Fruit fly (Drosophila melanogaster) whole organism, embryonic: ENCODE data around the gene slf.
A peak's percentile ranks its signal among the peaks of the same experiment; 100 is the strongest.

Experiments used
- Asciz ChIP-seq: fragments of 200-800 bp; sonication (Bioruptor generic); optimal IDR thresholded peaks from 2 replicates; lab custom pipeline; 2017; ENCODE audit warnings: missing biosample characterization, mild to moderate bottlenecking, missing genetic modification characterization, missing genetic modification reagents
- B-H1 ChIP-seq: fragments of 200-800 bp; sonication (Bioruptor generic); IDR thresholded peaks from 3 replicates; pipeline ENCODE4 v1.3.6; 2022; ENCODE audit warnings: missing biosample characterization, missing genetic modification characterization
- CG11093 ChIP-seq: fragments of 200-800 bp; sonication (Bioruptor generic); IDR thresholded peaks from 3 replicates; pipeline ENCODE4 v1.3.6; 2022; ENCODE audit warnings: missing biosample characterization, missing genetic modification characterization
- CG12659 ChIP-seq: fragments of 200-800 bp; sonication (Bioruptor generic); optimal IDR thresholded peaks from 3 replicates; lab custom pipeline; 2017; ENCODE audit warnings: mild to moderate bottlenecking, missing biosample characterization, missing genetic modification reagents, missing genetic modification characterization
- CG1529 ChIP-seq: fragments of 200-800 bp; sonication (Bioruptor generic); optimal IDR thresholded peaks from 3 replicates; lab custom pipeline; 2018; ENCODE audit warnings: missing biosample characterization, missing genetic modification characterization
- CG17186 ChIP-seq: fragments of 200-800 bp; sonication (Bioruptor generic); optimal IDR thresholded peaks from 3 replicates; lab custom pipeline; 2017; ENCODE audit warnings: missing biosample characterization, missing genetic modification reagents, missing genetic modification characterization
- CG17361 ChIP-seq: fragments of 200-800 bp; sonication (Bioruptor generic); IDR thresholded peaks from 3 replicates; pipeline ENCODE4 v1.3.6; 2022; ENCODE audit warnings: missing biosample characterization, missing genetic modification characterization
- CG17385 ChIP-seq: fragments of 200-800 bp; sonication (Bioruptor generic); optimal IDR thresholded peaks from 3 replicates; lab custom pipeline; 2018; ENCODE audit warnings: missing biosample characterization, mild to moderate bottlenecking, missing genetic modification characterization
- CG18476 ChIP-seq: fragments of 200-800 bp; sonication (Bioruptor generic); optimal IDR thresholded peaks from 2 replicates; lab custom pipeline; 2016; ENCODE audit warnings: missing biosample characterization, mild to moderate bottlenecking, missing genetic modification characterization
- CG2129 ChIP-seq: fragments of 200-800 bp; sonication (Bioruptor generic); IDR thresholded peaks from 2 replicates; pipeline ENCODE4 v1.3.6; 2022; ENCODE audit warnings: missing biosample characterization, missing genetic modification characterization; ENCODE audit not compliant: partially characterized antibody
- CG3065 ChIP-seq: fragments of 200-800 bp; sonication (Bioruptor generic); optimal IDR thresholded peaks from 2 replicates; lab custom pipeline; 2016; ENCODE audit warnings: missing biosample characterization, missing genetic modification characterization
- CG3281 ChIP-seq: fragments of 200-800 bp; sonication (Bioruptor generic); optimal IDR thresholded peaks from 3 replicates; lab custom pipeline; 2017; ENCODE audit warnings: missing biosample characterization, mild to moderate bottlenecking, missing genetic modification characterization
- CG34224 ChIP-seq: fragments of 200-800 bp; sonication (Bioruptor generic); IDR thresholded peaks from 3 replicates; pipeline ENCODE4 v1.3.6; 2022; ENCODE audit warnings: missing biosample characterization, missing genetic modification characterization; ENCODE audit not compliant: partially characterized antibody
- CG4328 ChIP-seq: fragments of 200-800 bp; sonication (Bioruptor generic); optimal IDR thresholded peaks from 3 replicates; lab custom pipeline; 2017; ENCODE audit warnings: missing biosample characterization, missing genetic modification reagents, missing genetic modification characterization
- CG4730 ChIP-seq: fragments of 200-800 bp; sonication (Bioruptor generic); IDR thresholded peaks from 2 replicates; pipeline ENCODE4 v1.3.6; 2022; ENCODE audit warnings: missing biosample characterization, missing genetic modification characterization
- CG6175 ChIP-seq: fragments of 200-800 bp; sonication (Bioruptor generic); IDR thresholded peaks from 3 replicates; pipeline ENCODE4 v1.3.6; 2022; ENCODE audit warnings: missing biosample characterization, missing genetic modification characterization
- CG6765 ChIP-seq: fragments of 200-800 bp; sonication (Bioruptor generic); optimal IDR thresholded peaks from 3 replicates; lab custom pipeline; 2017; ENCODE audit warnings: missing biosample characterization, mild to moderate bottlenecking, missing genetic modification characterization
- CG6813 ChIP-seq: fragments of 200-800 bp; sonication (Bioruptor generic); optimal IDR thresholded peaks from 2 replicates; lab custom pipeline; 2017; ENCODE audit warnings: missing biosample characterization, missing genetic modification characterization, mild to moderate bottlenecking, moderate library complexity, missing genetic modification reagents
- CG7357 ChIP-seq: fragments of 200-800 bp; sonication (Bioruptor generic); IDR thresholded peaks from 3 replicates; pipeline ENCODE4 v1.3.6; 2022; ENCODE audit warnings: missing biosample characterization, missing genetic modification characterization
- CG7786 ChIP-seq: fragments of 200-800 bp; sonication (Bioruptor generic); optimal IDR thresholded peaks from 2 replicates; lab custom pipeline; 2016; ENCODE audit warnings: missing biosample characterization, missing genetic modification characterization
- CG7839 ChIP-seq: fragments of 200-800 bp; sonication (Bioruptor generic); optimal IDR thresholded peaks from 3 replicates; lab custom pipeline; 2018; ENCODE audit warnings: missing biosample characterization, mild to moderate bottlenecking, missing genetic modification characterization, moderate library complexity
- CG7987 ChIP-seq: fragments of 200-800 bp; sonication (Bioruptor generic); optimal IDR thresholded peaks from 2 replicates; lab custom pipeline; 2018; ENCODE audit warnings: missing biosample characterization, mild to moderate bottlenecking, missing genetic modification characterization, moderate library complexity
- CG9727 ChIP-seq: fragments of 200-800 bp; sonication (Bioruptor generic); optimal IDR thresholded peaks from 3 replicates; lab custom pipeline; 2017; ENCODE audit warnings: missing biosample characterization, mild to moderate bottlenecking, missing genetic modification characterization
- Chrac-16 ChIP-seq: fragments of 200-800 bp; sonication (Bioruptor generic); optimal IDR thresholded peaks from 3 replicates; lab custom pipeline; 2016; ENCODE audit warnings: missing biosample characterization, missing genetic modification characterization
- D19A ChIP-seq: fragments of 200-800 bp; optimal IDR thresholded peaks from 3 replicates; lab custom pipeline; 2019; ENCODE audit warnings: missing biosample characterization, mild to moderate bottlenecking, missing genetic modification characterization, moderate library complexity
- Hr39 ChIP-seq: fragments of >200 bp; optimal IDR thresholded peaks from 2 replicates; lab custom pipeline; 2017
- Hsf ChIP-seq: fragments of 200-800 bp; sonication (Bioruptor generic); optimal IDR thresholded peaks from 3 replicates; lab custom pipeline; 2016; ENCODE audit warnings: missing biosample characterization, missing genetic modification characterization
- Lpt ChIP-seq: fragments of >200 bp; optimal IDR thresholded peaks from 2 replicates; lab custom pipeline; 2018; ENCODE audit warnings: missing biosample characterization, missing genetic modification characterization
- Mrtf ChIP-seq: fragments of 200-800 bp; sonication (Bioruptor generic); IDR thresholded peaks from 3 replicates; pipeline ENCODE4 v1.3.6; 2022; ENCODE audit warnings: missing biosample characterization, missing genetic modification characterization
- Neu2 ChIP-seq: fragments of 200-800 bp; sonication (Bioruptor generic); optimal IDR thresholded peaks from 3 replicates; lab custom pipeline; 2016; ENCODE audit warnings: missing biosample characterization, missing genetic modification characterization, borderline replicate concordance
- Optix ChIP-seq: fragments of 200-800 bp; sonication (Bioruptor generic); IDR thresholded peaks from 3 replicates; pipeline ENCODE4 v1.3.6; 2022; ENCODE audit warnings: missing biosample characterization, missing genetic modification characterization
- Sry-δ ChIP-seq: fragments of 200-800 bp; sonication (Bioruptor generic); optimal IDR thresholded peaks from 2 replicates; lab custom pipeline; 2016; ENCODE audit warnings: missing biosample characterization, missing genetic modification characterization
- Vsx1 ChIP-seq: fragments of 200-800 bp; sonication (Bioruptor generic); optimal IDR thresholded peaks from 2 replicates; lab custom pipeline; 2017; ENCODE audit warnings: missing biosample characterization, mild to moderate bottlenecking, missing genetic modification characterization, missing genetic modification reagents
- YL-1 ChIP-seq: fragments of 200-800 bp; sonication (Bioruptor generic); optimal IDR thresholded peaks from 3 replicates; lab custom pipeline; 2017; ENCODE audit warnings: missing biosample characterization, mild to moderate bottlenecking, missing genetic modification characterization
- al ChIP-seq: fragments of 200-800 bp; sonication (Bioruptor generic); IDR thresholded peaks from 2 replicates; pipeline ENCODE4 v1.3.6; 2022; ENCODE audit warnings: missing biosample characterization, missing genetic modification characterization
- amos ChIP-seq: fragments of 200-800 bp; sonication (Bioruptor generic); IDR thresholded peaks from 2 replicates; pipeline ENCODE4 v1.3.6; 2022; ENCODE audit warnings: missing biosample characterization, missing genetic modification characterization; ENCODE audit not compliant: partially characterized antibody
- btn ChIP-seq: fragments of 200-800 bp; sonication (Bioruptor generic); optimal IDR thresholded peaks from 2 replicates; lab custom pipeline; 2016; ENCODE audit warnings: missing biosample characterization, missing genetic modification characterization
- cato ChIP-seq: fragments of 200-800 bp; sonication (Bioruptor generic); optimal IDR thresholded peaks from 2 replicates; lab custom pipeline; 2016; ENCODE audit warnings: missing biosample characterization, missing genetic modification characterization, borderline replicate concordance
- dati ChIP-seq: fragments of 200-800 bp; sonication (Bioruptor generic); IDR thresholded peaks from 2 replicates; pipeline ENCODE4 v1.3.6; 2022; ENCODE audit warnings: missing biosample characterization, missing genetic modification characterization
- dimm ChIP-seq: fragments of 200-800 bp; sonication (Bioruptor generic); IDR thresholded peaks from 2 replicates; pipeline ENCODE4 v1.3.6; 2022; ENCODE audit warnings: missing biosample characterization, missing genetic modification characterization
- dmrt99B ChIP-seq: fragments of 200-800 bp; sonication (Bioruptor generic); optimal IDR thresholded peaks from 2 replicates; lab custom pipeline; 2018; ENCODE audit warnings: missing biosample characterization, mild to moderate bottlenecking, missing genetic modification characterization, moderate library complexity
- eve ChIP-seq, 2 experiments: fragments of >200 bp; optimal IDR thresholded peaks; 2 replicates each; lab custom pipeline; 2017; ENCODE audit warnings: missing biosample characterization in 2 of 2, missing genetic modification characterization in 2 of 2
- onecut ChIP-seq: fragments of 200-800 bp; sonication (Bioruptor generic); IDR thresholded peaks from 2 replicates; pipeline ENCODE4 v1.3.6; 2022; ENCODE audit warnings: missing biosample characterization, missing genetic modification characterization
- sisA ChIP-seq: fragments of 200-800 bp; sonication (Bioruptor generic); IDR thresholded peaks from 2 replicates; pipeline ENCODE4 v1.3.6; 2022; ENCODE audit warnings: missing biosample characterization, missing genetic modification characterization
- ssp ChIP-seq: fragments of 200-800 bp; sonication (Bioruptor generic); IDR thresholded peaks from 2 replicates; pipeline ENCODE4 v1.3.6; 2022; ENCODE audit warnings: missing biosample characterization, missing genetic modification characterization
- tio ChIP-seq: fragments of 200-800 bp; sonication (Bioruptor generic); optimal IDR thresholded peaks from 2 replicates; lab custom pipeline; 2017; ENCODE audit warnings: missing biosample characterization, missing genetic modification characterization, inconsistent platforms
- trem ChIP-seq: fragments of 200-800 bp; optimal IDR thresholded peaks from 3 replicates; lab custom pipeline; 2019; ENCODE audit warnings: missing biosample characterization, mild to moderate bottlenecking, missing genetic modification characterization, moderate library complexity
- tup ChIP-seq: fragments of 200-800 bp; sonication (Bioruptor generic); optimal IDR thresholded peaks from 2 replicates; lab custom pipeline; 2016; ENCODE audit warnings: missing biosample characterization, mild to moderate bottlenecking, missing genetic modification characterization, moderate library complexity
- twi ChIP-seq: fragments of 200-800 bp; optimal IDR thresholded peaks from 2 replicates; lab custom pipeline; 2019; ENCODE audit warnings: missing biosample characterization, mild to moderate bottlenecking, missing genetic modification characterization, moderate library complexity
- unc-4 ChIP-seq: fragments of 200-800 bp; sonication (Bioruptor generic); IDR thresholded peaks from 2 replicates; pipeline ENCODE4 v1.3.6; 2022; ENCODE audit warnings: missing biosample characterization, missing genetic modification characterization; ENCODE audit not compliant: partially characterized antibody
- zfh1 ChIP-seq: fragments of 200-800 bp; sonication (Bioruptor generic); IDR thresholded peaks from 3 replicates; pipeline ENCODE4 v1.3.6; 2022; ENCODE audit warnings: missing biosample characterization, missing genetic modification characterization

Gene slf

DNA sequence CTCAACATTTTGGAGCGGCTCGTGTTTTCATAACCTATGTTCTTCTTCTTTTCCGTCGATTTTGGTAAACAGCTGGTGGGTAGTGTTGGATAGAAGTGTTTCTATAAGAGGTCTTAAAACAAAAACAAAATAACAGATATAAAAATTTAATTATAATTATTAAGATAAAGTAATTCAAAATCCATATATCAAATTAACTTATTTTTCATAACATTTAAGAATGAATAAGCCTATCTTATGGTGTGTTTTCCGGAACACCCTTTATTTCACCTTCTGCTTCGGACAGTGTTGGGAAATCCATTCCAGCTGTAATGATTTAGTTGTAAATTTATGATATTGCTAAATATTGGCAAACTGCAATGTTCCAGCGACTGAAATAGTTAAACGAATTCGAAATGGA is 48.6 kb upstream of the slf start, which contains the start of the genes mRpS2 and Mon1 (continued):
- TF ChIP-seq Hsf (GFP tag; lab: Kevin White, UChicago): peak; percentile 85
- peak; percentile 95 for TF ChIP-seq zfh1
- TF ChIP-seq CG17186 (GFP tag; lab: Kevin White, UChicago): peak; percentile 71
- peak; percentile 92 for TF ChIP-seq CG7987
- peak; percentile 96 for TF ChIP-seq al (GFP tag; lab: Robert Waterston, UW)
- TF ChIP-seq Chrac-16 (GFP tag; lab: Kevin White, UChicago): peak; percentile 94
- TF ChIP-seq CG6175: peak; percentile 93
- TF ChIP-seq dmrt99B (tag; lab: Kevin White, UChicago): peak; percentile 94
- no peak for TF ChIP-seq Vsx1 (GFP tag; lab: Kevin White, UChicago)
- TF ChIP-seq dati (GFP tag; lab: Robert Waterston, UW): peak; percentile 92
- TF ChIP-seq sisA (GFP tag; lab: Robert Waterston, UW): peak; percentile 94
- peak; percentile 78 for TF ChIP-seq onecut
- peak; percentile 83 for TF ChIP-seq cato (GFP tag; lab: Kevin White, UChicago)
- TF ChIP-seq CG1529 (GFP tag; lab: Kevin White, UChicago): peak; percentile 83
- TF ChIP-seq CG3281 (GFP tag; lab: Kevin White, UChicago): peak; percentile 95
- no peak for TF ChIP-seq Asciz (GFP tag; lab: Kevin White, UChicago)
- peak; percentile 94 for TF ChIP-seq trem (tag; lab: Kevin White, UChicago)
- peak; percentile 86 for TF ChIP-seq D19A (tag; lab: Kevin White, UChicago)
- peak; percentile 40 for TF ChIP-seq Sry-δ (GFP tag; lab: Kevin White, UChicago)
- TF ChIP-seq amos (GFP tag; lab: Robert Waterston, UW): no peak
- peak; percentile 96 for TF ChIP-seq CG12659
- peak; percentile 88 for TF ChIP-seq CG18476 (GFP tag; lab: Kevin White, UChicago)
- peak; percentile 80 for TF ChIP-seq CG4328 (GFP tag; lab: Kevin White, UChicago)
- no peak for TF ChIP-seq btn (GFP tag; lab: Kevin White, UChicago)
- TF ChIP-seq tio (GFP tag; lab: Kevin White, UChicago): peak; percentile 93
- TF ChIP-seq Mrtf (GFP tag; lab: Robert Waterston, UW): peak; percentile 86
- peak; percentile 89 for TF ChIP-seq dimm (GFP tag; lab: Robert Waterston, UW)
- TF ChIP-seq YL-1 (GFP tag; lab: Kevin White, UChicago): peak; percentile 90
- TF ChIP-seq CG7357 (GFP tag; lab: Robert Waterston, UW): peak; percentile 89
- TF ChIP-seq CG11093: peak; percentile 86
- TF ChIP-seq CG4730 (GFP tag; lab: Robert Waterston, UW): peak; percentile 96
- no peak for TF ChIP-seq Hr39
- peak; percentile 98 for TF ChIP-seq CG17385 (GFP tag; lab: Kevin White, UChicago)
- peak; percentile 87 for TF ChIP-seq CG6813 (GFP tag; lab: Kevin White, UChicago)
- TF ChIP-seq CG9727: peak; percentile 93
- peak; percentile 36; the same call in 1 of the 2 replicates for TF ChIP-seq unc-4 (GFP tag; lab: Robert Waterston, UW)
- peak; percentile 81 for TF ChIP-seq CG3065 (GFP tag; lab: Kevin White, UChicago)
- peak; percentile 81 for TF ChIP-seq twi (tag; lab: Kevin White, UChicago)
- TF ChIP-seq Optix (GFP tag; lab: Robert Waterston, UW): peak; percentile 85
- peak; percentile 90 for TF ChIP-seq ssp (GFP tag; lab: Robert Waterston, UW)
- TF ChIP-seq eve (GFP tag; optimal IDR thresholded peaks at IDR 0.05; lab: Kevin White, UChicago): no peak
- no peak for TF ChIP-seq Lpt (GFP tag; lab: Kevin White, UChicago)
- peak; percentile 95 for TF ChIP-seq CG7839 (tag; lab: Kevin White, UChicago)
- TF ChIP-seq CG7786 (GFP tag; lab: Kevin White, UChicago): peak; percentile 78
- peak; percentile 98 for TF ChIP-seq CG17361
- peak; percentile 23; the same call in 2 of the 3 replicates for TF ChIP-seq CG34224
- TF ChIP-seq tup: peak; percentile 85
- no peak for TF ChIP-seq Neu2
- TF ChIP-seq CG6765 (GFP tag; lab: Kevin White, UChicago): peak; percentile 87
- no peak for TF ChIP-seq CG2129
- peak; percentile 96 for TF ChIP-seq B-H1 (GFP tag; lab: Robert Waterston, UW)
